Fruit fly (Drosophila melanogaster) S2 (cell line): Measurements from ENCODE around the gene CG11409.

Experiments used
- CG8478 ChIP-seq: fragments of >200 bp; optimal IDR thresholded peaks from 2 replicates; lab custom pipeline; 2018
- CTCF ChIP-seq, 2 experiments: fragments of >200 bp; optimal IDR thresholded peaks; 2 replicates each; lab custom pipeline; 2018

DNA sequence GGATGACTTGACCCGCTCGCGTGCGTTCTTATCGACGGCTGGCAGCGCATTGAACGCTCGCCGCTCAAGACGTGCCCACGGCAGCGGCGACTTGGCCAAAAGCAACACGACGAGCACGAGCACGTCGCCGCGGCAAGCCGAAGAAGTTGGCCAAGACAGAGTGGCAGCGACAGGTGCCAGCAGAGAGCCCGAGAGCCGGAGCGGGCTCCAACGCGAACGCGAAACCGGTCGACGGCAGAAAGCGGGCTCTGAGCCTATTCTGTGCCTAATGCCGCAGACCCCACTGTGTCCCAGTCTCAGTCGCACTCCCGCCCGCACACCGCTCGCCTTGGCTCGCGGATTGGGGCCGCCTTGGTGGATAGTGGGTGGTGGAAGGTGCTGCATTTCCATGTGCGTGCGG, 32.9 kb downstream of the CG11409 start:
- TF ChIP-seq CG8478 (lab: Kevin White, UChicago) (no peak), CTCF (optimal IDR thresholded peaks at IDR 0.05; lab: Kevin White, UChicago) (no peak)
